Worm (Caenorhabditis elegans) whole organism, L1 larva: Measurements from ENCODE around the gene F41E6.17.

Experiments used
- Y116A8C.19 ChIP-seq: sonication (generic microtip); optimal IDR thresholded peaks from 2 replicates; lab custom pipeline; 2016; ENCODE audit warnings: missing compliant biosample characterization, missing genetic modification characterization, borderline replicate concordance
- aha-1 ChIP-seq: fragments of 150-350 bp; optimal IDR thresholded peaks from 2 replicates; lab custom pipeline; 2014; ENCODE audit warnings: missing biosample characterization, missing genetic modification characterization
- alr-1 ChIP-seq: fragments of 200-800 bp; sonication (Bioruptor generic); optimal IDR thresholded peaks from 2 replicates; lab custom pipeline; 2018; ENCODE audit warnings: borderline replicate concordance, mild to moderate bottlenecking, missing genetic modification characterization, missing compliant biosample characterization
- ama-1 ChIP-seq: fragments of 150-350 bp; optimal IDR thresholded peaks from 2 replicates; lab custom pipeline; 2014
- ceh-63 ChIP-seq: fragments of 200-800 bp; sonication (Bioruptor generic); optimal IDR thresholded peaks from 2 replicates; lab custom pipeline; 2018; ENCODE audit warnings: mild to moderate bottlenecking, missing genetic modification characterization, missing compliant biosample characterization
- ceh-82 ChIP-seq, 3 experiments: fragments of 150-350 bp in 1 of 3; sonication (generic microtip) in 2 of 3; optimal IDR thresholded peaks; 2 replicates each; lab custom pipeline; 2014 to 2017; ENCODE audit warnings: missing biosample characterization in 3 of 3, missing genetic modification characterization in 3 of 3
- ceh-88 ChIP-seq: fragments of 200-800 bp; sonication (Bioruptor generic); IDR thresholded peaks from 2 replicates; pipeline ENCODE4 v1.3.6; 2022; ENCODE audit warnings: missing genetic modification characterization, missing compliant biosample characterization
- dpl-1 ChIP-seq, 3 experiments: fragments of 150-350 bp in 2 of 3; sonication (generic microtip) in 1 of 3; optimal IDR thresholded peaks; 2 replicates each; lab custom pipeline; 2014 to 2017; ENCODE audit warnings: missing biosample characterization in 3 of 3, missing genetic modification characterization in 3 of 3, missing genetic modification reagents in 3 of 3
- dsc-1 ChIP-seq: sonication (generic microtip); optimal IDR thresholded peaks from 2 replicates; lab custom pipeline; 2016; ENCODE audit warnings: mild to moderate bottlenecking, missing genetic modification characterization, missing compliant biosample characterization
- egl-27 ChIP-seq, 2 experiments: fragments of 150-350 bp in 1 of 2; sonication (generic microtip); optimal IDR thresholded peaks; 3 replicates each; lab custom pipeline; 2017 to 2018; ENCODE audit warnings: missing biosample characterization in 2 of 2, missing genetic modification characterization in 2 of 2, missing genetic modification reagents in 2 of 2
- ets-5 ChIP-seq: fragments of 200-800 bp; sonication (Bioruptor generic); IDR thresholded peaks from 2 replicates; pipeline ENCODE4 v1.3.6; 2022; ENCODE audit warnings: missing genetic modification characterization, missing compliant biosample characterization
- fkh-10 ChIP-seq: sonication (generic microtip); optimal IDR thresholded peaks from 2 replicates; lab custom pipeline; 2017; ENCODE audit warnings: missing biosample characterization, missing genetic modification reagents, missing genetic modification characterization
- fkh-4 ChIP-seq: sonication (generic microtip); optimal IDR thresholded peaks from 2 replicates; lab custom pipeline; 2016; ENCODE audit warnings: missing compliant biosample characterization, missing genetic modification characterization, borderline replicate concordance
- fkh-8 ChIP-seq: sonication (generic microtip); optimal IDR thresholded peaks from 2 replicates; lab custom pipeline; 2016; ENCODE audit warnings: mild to moderate bottlenecking, missing genetic modification characterization, missing compliant biosample characterization
- fos-1 ChIP-seq: fragments of 150-350 bp; optimal IDR thresholded peaks from 2 replicates; lab custom pipeline; 2014; ENCODE audit warnings: missing biosample characterization, missing genetic modification characterization
- hlh-17 ChIP-seq: fragments of 200-800 bp; sonication (Bioruptor generic); optimal IDR thresholded peaks from 2 replicates; lab custom pipeline; 2018; ENCODE audit warnings: missing genetic modification characterization, mild to moderate bottlenecking, missing compliant biosample characterization, moderate library complexity, borderline replicate concordance
- irx-1 ChIP-seq: sonication (generic microtip); optimal IDR thresholded peaks from 2 replicates; lab custom pipeline; 2016; ENCODE audit warnings: missing genetic modification characterization, missing compliant biosample characterization
- lin-35 ChIP-seq, 2 experiments: fragments of 150-350 bp; optimal IDR thresholded peaks; 2 replicates each; lab custom pipeline; 2014; ENCODE audit warnings: missing biosample characterization in 2 of 2, missing genetic modification characterization in 2 of 2, missing genetic modification reagents in 2 of 2
- lin-39 ChIP-seq: fragments of 150-350 bp; optimal IDR thresholded peaks from 2 replicates; lab custom pipeline; 2014; ENCODE audit warnings: missing biosample characterization, missing genetic modification reagents, missing genetic modification characterization
- lsy-2 ChIP-seq, 2 experiments: fragments of 150-350 bp; optimal IDR thresholded peaks; 2 replicates each; lab custom pipeline; 2014; ENCODE audit warnings: missing biosample characterization in 2 of 2, missing genetic modification characterization in 2 of 2
- mab-9 ChIP-seq: fragments of 200-800 bp; sonication (Bioruptor generic); IDR thresholded peaks from 2 replicates; pipeline ENCODE4 v1.3.6; 2022; ENCODE audit warnings: missing genetic modification reagents, missing genetic modification characterization, missing compliant biosample characterization
- mef-2 ChIP-seq: fragments of 150-350 bp; optimal IDR thresholded peaks from 2 replicates; lab custom pipeline; 2014; ENCODE audit warnings: missing biosample characterization, missing genetic modification characterization
- nhr-20 ChIP-seq: sonication (generic microtip); optimal IDR thresholded peaks from 2 replicates; lab custom pipeline; 2016; ENCODE audit warnings: mild to moderate bottlenecking, missing genetic modification characterization, missing compliant biosample characterization
- nhr-28 ChIP-seq: fragments of 150-350 bp; optimal IDR thresholded peaks from 2 replicates; lab custom pipeline; 2014; ENCODE audit warnings: missing biosample characterization, missing genetic modification characterization
- nhr-76 ChIP-seq: sonication (generic microtip); optimal IDR thresholded peaks from 2 replicates; lab custom pipeline; 2017; ENCODE audit warnings: missing biosample characterization, missing genetic modification characterization
- nhr-85 ChIP-seq: sonication (generic microtip); peaks from one replicate; lab custom pipeline; 2016; ENCODE audit warnings: missing genetic modification characterization, inconsistent platforms, missing compliant biosample characterization
- pag-3 ChIP-seq: sonication (generic microtip); optimal IDR thresholded peaks from 2 replicates; lab custom pipeline; 2017; ENCODE audit warnings: missing genetic modification characterization, mild to moderate bottlenecking, missing compliant biosample characterization, antibody characterized with exemption, borderline replicate concordance; ENCODE audit not compliant: insufficient read depth
- pqm-1 ChIP-seq: sonication (generic microtip); optimal IDR thresholded peaks from 3 replicates; lab custom pipeline; 2017; ENCODE audit warnings: missing biosample characterization, missing genetic modification characterization
- skn-1 ChIP-seq: fragments of 150-350 bp; optimal IDR thresholded peaks from 2 replicates; lab custom pipeline; 2014; ENCODE audit warnings: missing biosample characterization, missing genetic modification characterization
- sup-37 ChIP-seq: fragments of 200-800 bp; sonication (Bioruptor generic); optimal IDR thresholded peaks from 2 replicates; lab custom pipeline; 2018; ENCODE audit warnings: mild to moderate bottlenecking, missing genetic modification characterization, missing compliant biosample characterization
- unc-130 ChIP-seq: fragments of 150-350 bp; optimal IDR thresholded peaks from 2 replicates; lab custom pipeline; 2017; ENCODE audit warnings: missing biosample characterization, missing genetic modification characterization, inconsistent platforms
- xbp-1 ChIP-seq: sonication (generic microtip); optimal IDR thresholded peaks from 2 replicates; lab custom pipeline; 2016; ENCODE audit warnings: missing genetic modification characterization, missing compliant biosample characterization
- zag-1 ChIP-seq: fragments of 150-350 bp; optimal IDR thresholded peaks from 2 replicates; lab custom pipeline; 2014; ENCODE audit warnings: missing biosample characterization, missing genetic modification characterization
- ztf-11 ChIP-seq, 2 experiments: sonication (generic microtip); optimal IDR thresholded peaks; 2 replicates each; lab custom pipeline; 2016 to 2017; ENCODE audit warnings: missing genetic modification characterization in 2 of 2, missing biosample characterization in 1 of 2, missing compliant biosample characterization in 1 of 2
- ztf-4 ChIP-seq: fragments of 150-350 bp; optimal IDR thresholded peaks from 2 replicates; lab custom pipeline; 2014; ENCODE audit warnings: missing biosample characterization, missing genetic modification characterization

The F41E6.17 gene

DNA sequence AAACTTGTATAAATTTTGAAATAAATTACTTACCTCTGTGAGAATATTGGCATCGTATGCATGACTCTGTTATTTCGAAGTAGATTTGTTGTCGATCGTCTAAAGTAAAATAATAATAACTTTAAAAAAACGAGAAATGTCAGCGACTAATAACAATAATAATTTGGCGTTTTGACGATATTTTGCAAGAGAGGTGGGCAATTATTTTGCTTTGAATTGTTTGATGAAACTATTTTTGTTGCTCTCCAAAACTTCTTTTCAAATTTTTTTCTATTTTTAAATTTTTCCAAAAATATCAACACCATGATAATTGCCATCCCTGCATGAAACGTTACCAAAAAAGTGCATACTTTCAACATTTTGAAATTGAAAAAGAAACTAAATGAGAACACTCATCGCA, 24.7 kb upstream of the F41E6.17 start, which contains the start of gene F41E6.7:
Gene F41E6.7 (minus strand): TSS at position 101 of the 400 bp plus-strand sequence.
- no peak for TF ChIP-seq hlh-17 (GFP tag; lab: Kevin White, UChicago)
- no peak for TF ChIP-seq lin-39 (tag; lab: Kevin White, UChicago)
- no peak for TF ChIP-seq nhr-28 (tag; lab: Kevin White, UChicago)
- TF ChIP-seq ama-1 (lab: Kevin White, UChicago), result no peak
- no peak for TF ChIP-seq mab-9
- TF ChIP-seq egl-27 (tag; optimal IDR thresholded peaks at IDR 0.05; lab: Kevin White, UChicago), result no peak
- TF ChIP-seq pqm-1, result no peak
- TF ChIP-seq ceh-63 (GFP tag; lab: Kevin White, UChicago), result no peak
- no peak for TF ChIP-seq alr-1
- no peak for TF ChIP-seq sup-37 (GFP tag; lab: Kevin White, UChicago)
- no peak for TF ChIP-seq nhr-20 (tag; lab: Kevin White, UChicago)

- TF ChIP-seq Y116A8C.19 (tag; lab: Kevin White, UChicago) (no peak), xbp-1 (no peak), dsc-1 (tag; lab: Kevin White, UChicago) (peak; percentile 98), aha-1 (no peak), ztf-4 (tag; lab: Kevin White, UChicago) (no peak), ceh-88 (GFP tag; lab: Robert Waterston, UW) (no peak), nhr-76 (tag; lab: Kevin White, UChicago) (no peak), mef-2 (tag; lab: Kevin White, UChicago) (no peak), fkh-4 (tag; lab: Kevin White, UChicago) (peak; percentile 92), irx-1 (tag; lab: Kevin White, UChicago) (no peak), ceh-82 (tag; optimal IDR thresholded peaks at IDR 0.05; lab: Kevin White, UChicago) (no peak)
These were observed 23.9 kb upstream of the F41E6.17 start for ce11 chrV:8599957-8600356.

ce11 chrV:8601420-8601819, 22.5 kb upstream of the F41E6.17 start, which contains the start of gene F41E6.8:
F41E6.8 (minus strand) TSS chrV:8601520.
- TF ChIP-seq fkh-10 (GFP tag; lab: Kevin White, UChicago) (no peak), pag-3 (no peak), dsc-1 (tag; lab: Kevin White, UChicago) (no peak), irx-1 (tag; lab: Kevin White, UChicago) (no peak), fkh-8 (tag; lab: Kevin White, UChicago) (no peak), ama-1 (lab: Kevin White, UChicago) (no peak), lin-35 (GFP tag; optimal IDR thresholded peaks at IDR 0.05; lab: Kevin White, UChicago) (no peak), ets-5 (GFP tag; lab: Robert Waterston, UW) (no peak)
- TF ChIP-seq, all 84 proteins: peak for 0

ce11 chrV:8602638-8603037, 21.3 kb upstream of the F41E6.17 start, which contains the start of gene F41E6.15:
F41E6.15 (minus strand) TSS chrV:8602738.
- no peak for TF ChIP-seq aha-1
- TF ChIP-seq nhr-85 (tag; lab: Kevin White, UChicago), result no peak
- TF ChIP-seq unc-130 (tag; lab: Kevin White, UChicago), result no peak
- TF ChIP-seq skn-1, result no peak
- no peak for TF ChIP-seq ceh-82 (tag; optimal IDR thresholded peaks at IDR 0.05; lab: Kevin White, UChicago)
- no peak for TF ChIP-seq pag-3
- no peak for TF ChIP-seq mab-9
- no peak for TF ChIP-seq pqm-1
- TF ChIP-seq lsy-2 (tag; optimal IDR thresholded peaks at IDR 0.05; lab: Kevin White, UChicago), result no peak
- no peak for TF ChIP-seq ztf-11 (tag; optimal IDR thresholded peaks at IDR 0.05; lab: Kevin White, UChicago)
- TF ChIP-seq egl-27 (tag; optimal IDR thresholded peaks at IDR 0.05; lab: Kevin White, UChicago), result no peak
- no peak for TF ChIP-seq nhr-76 (tag; lab: Kevin White, UChicago)
- TF ChIP-seq ztf-4 (tag; lab: Kevin White, UChicago), result no peak
- no peak for TF ChIP-seq fos-1 (tag; lab: Kevin White, UChicago)
- TF ChIP-seq dpl-1 (GFP tag; optimal IDR thresholded peaks at IDR 0.05; lab: Kevin White, UChicago), result no peak
- no peak for TF ChIP-seq nhr-28 (tag; lab: Kevin White, UChicago)
- TF ChIP-seq fkh-10 (GFP tag; lab: Kevin White, UChicago), result no peak
- no peak for TF ChIP-seq zag-1 (tag; lab: Kevin White, UChicago)
- TF ChIP-seq fkh-8 (tag; lab: Kevin White, UChicago), result no peak
